Worm (Caenorhabditis elegans): ENCODE results near the gene wht-3.

The wht-3 gene

ce11 chrIII:4166745-4167144 lies 15.3 kb upstream of the wht-3 start, which contains the start of gene rnf-5:
Gene rnf-5 (minus strand): TSS chrIII:4166845.
- TF ChIP-seq lsy-2 (tag; optimal IDR thresholded peaks at IDR 0.05) = no peak
- TF ChIP-seq tbx-8 (GFP tag; optimal IDR thresholded peaks at IDR 0.05) = no peak
- no peak for TF ChIP-seq ztf-11 (tag; optimal IDR thresholded peaks at IDR 0.05)
- no peak for TF ChIP-seq unc-62 (GFP tag; optimal IDR thresholded peaks at IDR 0.05)
- TF ChIP-seq nhr-76 (tag; optimal IDR thresholded peaks at IDR 0.05) = no peak
- TF ChIP-seq nhr-28 (tag; optimal IDR thresholded peaks at IDR 0.05) = no peak
- no peak for TF ChIP-seq ham-2 (GFP tag; optimal IDR thresholded peaks at IDR 0.05)
- no peak for TF ChIP-seq snpc-4 (tag; optimal IDR thresholded peaks at IDR 0.05)
- no peak for TF ChIP-seq elt-3 (tag; optimal IDR thresholded peaks at IDR 0.05)
- no peak for TF ChIP-seq unc-120 (tag; optimal IDR thresholded peaks at IDR 0.05; ENCODE audit: poor library complexity, severe bottlenecking)
- TF ChIP-seq nhr-12 (tag; optimal IDR thresholded peaks at IDR 0.05) = no peak
- no peak for TF ChIP-seq drap-1 (GFP tag; optimal IDR thresholded peaks at IDR 0.05)
- no peak for TF ChIP-seq hlh-1 (tag; optimal IDR thresholded peaks at IDR 0.05)
- no peak for TF ChIP-seq sptf-1 (tag; optimal IDR thresholded peaks at IDR 0.05)

- no peak for TF ChIP-seq lin-13 (tag; optimal IDR thresholded peaks at IDR 0.05)
- TF ChIP-seq ceh-39 (tag; optimal IDR thresholded peaks at IDR 0.05) = no peak
- no peak for TF ChIP-seq mep-1 (tag; optimal IDR thresholded peaks at IDR 0.05)
- no peak for TF ChIP-seq ceh-43 (GFP tag; optimal IDR thresholded peaks at IDR 0.05)
- TF ChIP-seq nhr-237 (tag; optimal IDR thresholded peaks at IDR 0.05) = no peak
- TF ChIP-seq unc-120 (tag; optimal IDR thresholded peaks at IDR 0.05; ENCODE audit: poor library complexity, severe bottlenecking) = no peak
- no peak for TF ChIP-seq flh-1 (GFP tag; optimal IDR thresholded peaks at IDR 0.05)
- TF ChIP-seq blmp-1 (tag; optimal IDR thresholded peaks at IDR 0.05) = no peak
- TF ChIP-seq elt-3 (tag; optimal IDR thresholded peaks at IDR 0.05) = no peak
- no peak for TF ChIP-seq pha-4 (tag; optimal IDR thresholded peaks at IDR 0.05)
- TF ChIP-seq M03D4.4 (tag; optimal IDR thresholded peaks at IDR 0.05) = no peak
- TF ChIP-seq ceh-83 (GFP tag; optimal IDR thresholded peaks at IDR 0.05) = no peak
- no peak for TF ChIP-seq tbx-8 (GFP tag; optimal IDR thresholded peaks at IDR 0.05)
Observed at ce11 chrIII:4164071-4164470, 12.7 kb upstream of the wht-3 start, which contains the start of gene C16C10.8. Gene C16C10.8 (minus strand): TSS chrIII:4164171.

- TF ChIP-seq flh-1 (GFP tag; optimal IDR thresholded peaks at IDR 0.05) (no peak), elt-1 (tag; optimal IDR thresholded peaks at IDR 0.05; ENCODE audit: borderline replicate concordance, insufficient read depth) (no peak), ceh-83 (GFP tag; optimal IDR thresholded peaks at IDR 0.05) (no peak), mab-5 (tag; optimal IDR thresholded peaks at IDR 0.05) (no peak), snpc-4 (tag; optimal IDR thresholded peaks at IDR 0.05) (no peak), lsy-2 (tag; optimal IDR thresholded peaks at IDR 0.05) (no peak), sem-2 (GFP tag; optimal IDR thresholded peaks at IDR 0.05) (no peak), sptf-1 (tag; optimal IDR thresholded peaks at IDR 0.05) (no peak), ztf-11 (tag; optimal IDR thresholded peaks at IDR 0.05) (no peak)
Observed at ce11 chrIII:4160937-4161336, 9.5 kb upstream of the wht-3 start, which contains the start of gene C01G12.16. Gene C01G12.16 (plus strand): TSS chrIII:4161237.

- TF ChIP-seq ces-1 (GFP tag; optimal IDR thresholded peaks at IDR 0.05) (no peak), lin-32 (GFP tag; optimal IDR thresholded peaks at IDR 0.05) (no peak), ham-2 (GFP tag; optimal IDR thresholded peaks at IDR 0.05) (no peak), mep-1 (tag; optimal IDR thresholded peaks at IDR 0.05) (no peak), hlh-1 (tag; optimal IDR thresholded peaks at IDR 0.05) (no peak), ztf-11 (tag; optimal IDR thresholded peaks at IDR 0.05) (no peak), mab-5 (tag; optimal IDR thresholded peaks at IDR 0.05) (no peak), lsy-2 (tag; optimal IDR thresholded peaks at IDR 0.05) (no peak), ceh-39 (tag; optimal IDR thresholded peaks at IDR 0.05) (no peak), elt-1 (tag; optimal IDR thresholded peaks at IDR 0.05; ENCODE audit: borderline replicate concordance, insufficient read depth) (no peak), cnd-1 (tag; optimal IDR thresholded peaks at IDR 0.05) (no peak), snpc-4 (tag; optimal IDR thresholded peaks at IDR 0.05) (no peak), bed-3 (GFP tag; optimal IDR thresholded peaks at IDR 0.05) (no peak), drap-1 (GFP tag; optimal IDR thresholded peaks at IDR 0.05) (no peak)
Observed at ce11 chrIII:4157298-4157697, 5.9 kb upstream of the wht-3 start, which contains the start of gene C16C10.9. Gene C16C10.9 (minus strand): TSS chrIII:4157398.

DNA sequence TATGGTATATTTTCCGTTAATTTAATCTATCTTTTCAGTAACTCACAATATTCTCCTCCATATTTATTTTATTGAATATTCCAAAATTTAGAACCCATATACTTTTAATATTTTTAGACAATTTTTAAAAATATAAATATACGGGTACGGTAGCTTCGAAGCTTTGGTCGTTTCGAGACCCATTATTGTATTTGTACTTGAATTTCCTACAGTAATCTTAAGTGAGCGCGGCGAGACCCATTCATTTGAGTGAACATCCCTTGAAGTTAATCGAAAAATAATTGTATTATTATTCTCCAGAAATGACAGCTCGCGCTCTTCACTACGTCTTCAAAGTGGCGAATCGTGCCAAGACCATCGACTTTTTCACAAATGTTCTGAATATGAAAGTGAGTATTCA lies 1.9 kb upstream of the wht-3 start, which contains the start of gene glod-4:
Gene glod-4 (plus strand): TSS at position 301 of the 400 bp plus-strand sequence.
- TF ChIP-seq ceh-39 (tag; optimal IDR thresholded peaks at IDR 0.05) (no peak), unc-39 (tag; optimal IDR thresholded peaks at IDR 0.05) (no peak), elt-1 (tag; optimal IDR thresholded peaks at IDR 0.05; ENCODE audit: borderline replicate concordance, insufficient read depth) (no peak), ham-2 (GFP tag; optimal IDR thresholded peaks at IDR 0.05) (no peak), ceh-83 (GFP tag; optimal IDR thresholded peaks at IDR 0.05) (no peak), ceh-43 (GFP tag; optimal IDR thresholded peaks at IDR 0.05) (no peak), elt-3 (tag; optimal IDR thresholded peaks at IDR 0.05) (no peak), hlh-1 (tag; optimal IDR thresholded peaks at IDR 0.05) (no peak), mab-5 (tag; optimal IDR thresholded peaks at IDR 0.05) (no peak), mep-1 (tag; optimal IDR thresholded peaks at IDR 0.05) (no peak), nhr-12 (tag; optimal IDR thresholded peaks at IDR 0.05) (no peak)
